Worm (Caenorhabditis elegans) whole organism, late embryonic: ENCODE results near the gene ZK892.6.

Source experiments
- C08G9.2 ChIP-seq: sonication (generic microtip); optimal IDR thresholded peaks from 2 replicates; lab custom pipeline; 2016; ENCODE audit warnings: mild to moderate bottlenecking, missing genetic modification characterization, moderate library complexity, missing compliant biosample characterization
- C38D4.7 ChIP-seq: fragments of 200-800 bp; sonication (Bioruptor generic); optimal IDR thresholded peaks from 2 replicates; lab custom pipeline; 2018; ENCODE audit warnings: mild to moderate bottlenecking, missing genetic modification characterization, moderate library complexity, missing compliant biosample characterization
- F13H6.1 ChIP-seq: sonication (generic microtip); optimal IDR thresholded peaks from 2 replicates; lab custom pipeline; 2016; ENCODE audit warnings: missing genetic modification characterization, missing compliant biosample characterization
- K02D7.2 ChIP-seq: sonication (generic microtip); optimal IDR thresholded peaks from 2 replicates; lab custom pipeline; 2017; ENCODE audit warnings: mild to moderate bottlenecking, missing genetic modification characterization, missing compliant biosample characterization
- K09A11.1 ChIP-seq: sonication (generic microtip); optimal IDR thresholded peaks from 2 replicates; lab custom pipeline; 2017; ENCODE audit warnings: antibody characterized with exemption, mild to moderate bottlenecking, missing genetic modification characterization, missing compliant biosample characterization; ENCODE audit not compliant: insufficient read depth
- T23F11.4 ChIP-seq: fragments of 200-800 bp; sonication (Bioruptor generic); optimal IDR thresholded peaks from 2 replicates; lab custom pipeline; 2018; ENCODE audit warnings: mild to moderate bottlenecking, missing genetic modification characterization, missing compliant biosample characterization
- Y22D7AL.16 ChIP-seq: sonication (generic microtip); optimal IDR thresholded peaks from 2 replicates; lab custom pipeline; 2016; ENCODE audit warnings: missing genetic modification characterization, missing compliant biosample characterization
- ahr-1 ChIP-seq: sonication (generic microtip); optimal IDR thresholded peaks from 2 replicates; lab custom pipeline; 2016; ENCODE audit warnings: missing genetic modification characterization, missing compliant biosample characterization
- ama-1 ChIP-seq: fragments of 150-350 bp; optimal IDR thresholded peaks from 2 replicates; lab custom pipeline; 2014
- ceh-14 ChIP-seq: sonication (generic microtip); optimal IDR thresholded peaks from 2 replicates; lab custom pipeline; 2016; ENCODE audit warnings: missing genotype, missing genetic modification characterization, missing compliant biosample characterization
- ceh-18 ChIP-seq: sonication (generic microtip); optimal IDR thresholded peaks from 2 replicates; lab custom pipeline; 2016; ENCODE audit warnings: missing genetic modification characterization, missing compliant biosample characterization
- ceh-19 ChIP-seq: fragments of 200-800 bp; sonication (Bioruptor generic); optimal IDR thresholded peaks from 2 replicates; lab custom pipeline; 2018; ENCODE audit warnings: mild to moderate bottlenecking, missing genetic modification characterization, missing compliant biosample characterization
- ceh-2 ChIP-seq: sonication (generic microtip); optimal IDR thresholded peaks from 2 replicates; lab custom pipeline; 2016; ENCODE audit warnings: missing genotype, missing genetic modification characterization, missing compliant biosample characterization
- ceh-22 ChIP-seq: sonication (generic microtip); optimal IDR thresholded peaks from 2 replicates; lab custom pipeline; 2017; ENCODE audit warnings: missing biosample characterization, missing genetic modification characterization
- ceh-24 ChIP-seq: sonication (generic microtip); optimal IDR thresholded peaks from 2 replicates; lab custom pipeline; 2016; ENCODE audit warnings: mild to moderate bottlenecking, missing genetic modification characterization, missing compliant biosample characterization
- ceh-30 ChIP-seq: fragments of 150-350 bp; optimal IDR thresholded peaks from 2 replicates; lab custom pipeline; 2014; ENCODE audit warnings: missing biosample characterization, missing genetic modification characterization
- ceh-34 ChIP-seq: sonication (generic microtip); optimal IDR thresholded peaks from 2 replicates; lab custom pipeline; 2016; ENCODE audit warnings: mild to moderate bottlenecking, missing genetic modification characterization, missing compliant biosample characterization
- ceh-45 ChIP-seq: fragments of 200-800 bp; sonication (Bioruptor generic); IDR thresholded peaks from 2 replicates; pipeline ENCODE4 v1.3.6; 2022; ENCODE audit warnings: missing genetic modification reagents, missing genetic modification characterization, missing compliant biosample characterization
- ceh-48 ChIP-seq: sonication (generic microtip); optimal IDR thresholded peaks from 2 replicates; lab custom pipeline; 2016; ENCODE audit warnings: missing genetic modification characterization, inconsistent platforms, missing compliant biosample characterization
- che-1 ChIP-seq: sonication (generic microtip); optimal IDR thresholded peaks from 2 replicates; lab custom pipeline; 2016; ENCODE audit warnings: mild to moderate bottlenecking, missing genetic modification characterization, missing compliant biosample characterization
- dmd-4 ChIP-seq: sonication (generic microtip); optimal IDR thresholded peaks from 2 replicates; lab custom pipeline; 2016; ENCODE audit warnings: borderline replicate concordance, missing genetic modification characterization, missing compliant biosample characterization
- dve-1 ChIP-seq: sonication (generic microtip); optimal IDR thresholded peaks from 2 replicates; lab custom pipeline; 2017; ENCODE audit warnings: antibody characterized with exemption, mild to moderate bottlenecking, missing genetic modification characterization, missing compliant biosample characterization
- elt-4 ChIP-seq: sonication (generic microtip); optimal IDR thresholded peaks from 2 replicates; lab custom pipeline; 2016; ENCODE audit warnings: missing genetic modification characterization, missing compliant biosample characterization
- eyg-1 ChIP-seq: sonication (generic microtip); optimal IDR thresholded peaks from 2 replicates; lab custom pipeline; 2016; ENCODE audit warnings: missing genotype, missing genetic modification characterization, missing compliant biosample characterization
- fax-1 ChIP-seq: sonication (generic microtip); optimal IDR thresholded peaks from 2 replicates; lab custom pipeline; 2016; ENCODE audit warnings: missing genotype, missing genetic modification characterization, missing compliant biosample characterization
- fkh-10 ChIP-seq: fragments of 150-350 bp; optimal IDR thresholded peaks from 2 replicates; lab custom pipeline; 2014; ENCODE audit warnings: missing biosample characterization, missing genetic modification reagents, missing genetic modification characterization
- fkh-6 ChIP-seq: sonication (generic microtip); optimal IDR thresholded peaks from 2 replicates; lab custom pipeline; 2016; ENCODE audit warnings: missing genetic modification characterization, missing compliant biosample characterization
- gmeb-2 ChIP-seq: sonication (generic microtip); optimal IDR thresholded peaks from 2 replicates; lab custom pipeline; 2016; ENCODE audit warnings: missing genetic modification characterization, inconsistent platforms, missing compliant biosample characterization
- hlh-13 ChIP-seq: fragments of 200-800 bp; sonication (Bioruptor generic); optimal IDR thresholded peaks from 2 replicates; lab custom pipeline; 2018; ENCODE audit warnings: mild to moderate bottlenecking, missing genetic modification characterization, missing compliant biosample characterization
- hlh-15 ChIP-seq: sonication (generic microtip); optimal IDR thresholded peaks from 2 replicates; lab custom pipeline; 2016; ENCODE audit warnings: missing genetic modification characterization, missing compliant biosample characterization
- hlh-30 ChIP-seq: sonication (generic microtip); optimal IDR thresholded peaks from 2 replicates; lab custom pipeline; 2017; ENCODE audit warnings: antibody characterized with exemption, missing genetic modification characterization, missing compliant biosample characterization; ENCODE audit not compliant: insufficient read depth
- hlh-6 ChIP-seq: sonication (generic microtip); optimal IDR thresholded peaks from 2 replicates; lab custom pipeline; 2016; ENCODE audit warnings: missing genotype, missing genetic modification characterization, missing compliant biosample characterization
- hlh-8 ChIP-seq: sonication (generic microtip); optimal IDR thresholded peaks from 2 replicates; lab custom pipeline; 2016; ENCODE audit warnings: missing genotype, missing genetic modification characterization, missing compliant biosample characterization
- nfya-1 ChIP-seq: sonication (generic microtip); optimal IDR thresholded peaks from 2 replicates; lab custom pipeline; 2017; ENCODE audit warnings: missing genetic modification characterization, mild to moderate bottlenecking, missing compliant biosample characterization, antibody characterized with exemption, moderate library complexity
- nhr-232 ChIP-seq: sonication (generic microtip); optimal IDR thresholded peaks from 2 replicates; lab custom pipeline; 2016; ENCODE audit warnings: missing genetic modification characterization, missing compliant biosample characterization
- npax-4 ChIP-seq: sonication (generic microtip); optimal IDR thresholded peaks from 2 replicates; lab custom pipeline; 2016; ENCODE audit warnings: missing genetic modification characterization, missing compliant biosample characterization
- odd-2 ChIP-seq: sonication (generic microtip); optimal IDR thresholded peaks from 2 replicates; lab custom pipeline; 2017; ENCODE audit warnings: antibody characterized with exemption, mild to moderate bottlenecking, missing genetic modification characterization, missing compliant biosample characterization
- pat-9 ChIP-seq: fragments of 200-800 bp; sonication (Bioruptor generic); optimal IDR thresholded peaks from 2 replicates; lab custom pipeline; 2018; ENCODE audit warnings: mild to moderate bottlenecking, missing genetic modification characterization, moderate library complexity, missing compliant biosample characterization
- pha-4 ChIP-seq: fragments of 150-350 bp; optimal IDR thresholded peaks from 2 replicates; lab custom pipeline; 2018; ENCODE audit warnings: missing biosample characterization, missing genetic modification reagents, missing genetic modification characterization
- pros-1 ChIP-seq: fragments of 150-350 bp; optimal IDR thresholded peaks from 2 replicates; lab custom pipeline; 2014; ENCODE audit warnings: missing biosample characterization, missing genetic modification reagents, missing genetic modification characterization
- ref-2 ChIP-seq: sonication (generic microtip); optimal IDR thresholded peaks from 2 replicates; lab custom pipeline; 2016; ENCODE audit warnings: missing genetic modification characterization, missing compliant biosample characterization
- rnt-1 ChIP-seq: sonication (generic microtip); optimal IDR thresholded peaks from 2 replicates; lab custom pipeline; 2016; ENCODE audit warnings: missing genetic modification characterization, missing compliant biosample characterization
- sdc-2 ChIP-seq: sonication (generic microtip); optimal IDR thresholded peaks from 2 replicates; lab custom pipeline; 2016; ENCODE audit warnings: missing genotype, missing genetic modification characterization, missing compliant biosample characterization
- sox-2 ChIP-seq: fragments of 200-800 bp; sonication (Bioruptor generic); IDR thresholded peaks from 2 replicates; pipeline ENCODE4 v1.3.6; 2022; ENCODE audit warnings: missing genetic modification reagents, missing genetic modification characterization, missing compliant biosample characterization
- sox-4 ChIP-seq: sonication (generic microtip); optimal IDR thresholded peaks from 2 replicates; lab custom pipeline; 2017; ENCODE audit warnings: mild to moderate bottlenecking, missing genetic modification characterization, inconsistent platforms, missing compliant biosample characterization
- syd-9 ChIP-seq: sonication (generic microtip); optimal IDR thresholded peaks from 2 replicates; lab custom pipeline; 2016; ENCODE audit warnings: mild to moderate bottlenecking, missing genetic modification characterization, moderate library complexity, missing compliant biosample characterization
- tbx-2 ChIP-seq: sonication (generic microtip); optimal IDR thresholded peaks from 2 replicates; lab custom pipeline; 2016; ENCODE audit warnings: missing genetic modification characterization, missing compliant biosample characterization
- tbx-7 ChIP-seq: sonication (generic microtip); optimal IDR thresholded peaks from 2 replicates; lab custom pipeline; 2016; ENCODE audit warnings: missing genotype, missing genetic modification characterization, missing compliant biosample characterization
- ttx-3 ChIP-seq: sonication (generic microtip); optimal IDR thresholded peaks from 2 replicates; lab custom pipeline; 2016; ENCODE audit warnings: missing genetic modification reagents, missing genetic modification characterization, missing compliant biosample characterization
- unc-3 ChIP-seq, 2 experiments: fragments of 200-800 bp in 1 of 2; sonication (Bioruptor generic) in 1 of 2; sonication (generic microtip) in 1 of 2; conservative IDR thresholded peaks in 1 of 2; optimal IDR thresholded peaks in 1 of 2; 2 replicates each; pipeline versions ENCODE4 v1.3.6 to Lab custom; 2016 to 2022; ENCODE audit warnings: missing compliant biosample characterization in 2 of 2, missing genetic modification characterization in 2 of 2, missing genetic modification reagents in 1 of 2
- unc-55 ChIP-seq: sonication (generic microtip); optimal IDR thresholded peaks from 2 replicates; lab custom pipeline; 2017; ENCODE audit warnings: missing biosample characterization, missing genetic modification reagents, missing genetic modification characterization
- unc-86 ChIP-seq: sonication (generic microtip); optimal IDR thresholded peaks from 2 replicates; lab custom pipeline; 2016; ENCODE audit warnings: missing genetic modification characterization, missing compliant biosample characterization
- ztf-16 ChIP-seq: sonication (generic microtip); optimal IDR thresholded peaks from 2 replicates; lab custom pipeline; 2017; ENCODE audit warnings: missing genetic modification characterization, missing compliant biosample characterization

Gene ZK892.6

ce11 chrII:9940430-9940829 is 39.5 kb downstream of the ZK892.6 start, which contains the start of gene ufd-3:
Gene ufd-3, plus strand, starts transcription at chrII:9940753.
- TF ChIP-seq K02D7.2 (tag; lab: Kevin White, UChicago), result no peak
- TF ChIP-seq ceh-48 (tag; lab: Kevin White, UChicago), result no peak
- TF ChIP-seq hlh-13 (GFP tag; lab: Kevin White, UChicago), result peak; percentile 29
- TF ChIP-seq ceh-2 (tag; lab: Kevin White, UChicago), result peak; percentile 91
- peak; percentile 65 for TF ChIP-seq fkh-6 (tag; lab: Kevin White, UChicago)
- peak; percentile 60 for TF ChIP-seq ttx-3
- TF ChIP-seq ceh-19 (GFP tag; lab: Kevin White, UChicago), result no peak
- TF ChIP-seq ceh-24 (tag; lab: Kevin White, UChicago), result no peak
- peak; percentile 29 for TF ChIP-seq Y22D7AL.16 (tag; lab: Kevin White, UChicago)
- peak; percentile 8 for TF ChIP-seq syd-9 (tag; lab: Kevin White, UChicago)
- TF ChIP-seq ceh-34 (tag; lab: Kevin White, UChicago), result peak; percentile 76
- TF ChIP-seq ceh-30 (tag; lab: Kevin White, UChicago), result peak; percentile 2
- no peak for TF ChIP-seq dmd-4 (tag; lab: Kevin White, UChicago)
- TF ChIP-seq pha-4, result no peak
- no peak for TF ChIP-seq T23F11.4 (GFP tag; lab: Kevin White, UChicago)
- TF ChIP-seq tbx-7, result peak; percentile 91
- no peak for TF ChIP-seq elt-4 (tag; lab: Kevin White, UChicago)
- TF ChIP-seq eyg-1 (tag; lab: Kevin White, UChicago), result no peak
- TF ChIP-seq ceh-18, result peak; percentile 46
- TF ChIP-seq unc-3 (GFP tag; conservative IDR thresholded peaks at IDR 0.05; lab: Robert Waterston, UW), result 0 out of 2 replicates have a peak, but pooled peaks have one; percentile 35
- no peak for TF ChIP-seq unc-3 (tag; optimal IDR thresholded peaks at IDR 0.05; lab: Kevin White, UChicago)
- TF ChIP-seq sdc-2 (tag; lab: Kevin White, UChicago), result peak; percentile 15
- TF ChIP-seq hlh-15, result peak; percentile 24
- no peak for TF ChIP-seq odd-2 (tag; lab: Kevin White, UChicago)
- no peak for TF ChIP-seq fkh-10 (GFP tag; lab: Kevin White, UChicago)
- TF ChIP-seq nhr-232 (tag; lab: Kevin White, UChicago), result no peak
- TF ChIP-seq hlh-8 (tag; lab: Kevin White, UChicago), result peak; percentile 85
- TF ChIP-seq dve-1 (tag; lab: Kevin White, UChicago), result peak; percentile 10
- peak; percentile 76 for TF ChIP-seq fax-1 (tag; lab: Kevin White, UChicago)
- TF ChIP-seq ceh-14 (tag; lab: Kevin White, UChicago), result peak; percentile 81
- TF ChIP-seq ama-1 (lab: Kevin White, UChicago), result no peak
- no peak for TF ChIP-seq unc-86 (tag; lab: Kevin White, UChicago)
- TF ChIP-seq che-1 (tag; lab: Kevin White, UChicago), result peak; percentile 5
- peak; percentile 89 for TF ChIP-seq tbx-2 (tag; lab: Kevin White, UChicago)
- no peak for TF ChIP-seq gmeb-2
- no peak for TF ChIP-seq C38D4.7 (GFP tag; lab: Kevin White, UChicago)
- TF ChIP-seq rnt-1, result peak; percentile 79
- no peak for TF ChIP-seq K09A11.1
- TF ChIP-seq F13H6.1 (tag; lab: Kevin White, UChicago), result peak; percentile 63
- TF ChIP-seq ztf-16 (tag; lab: Kevin White, UChicago), result peak; percentile 79
- peak; percentile 55 for TF ChIP-seq ahr-1
- TF ChIP-seq hlh-30 (tag; lab: Kevin White, UChicago), result no peak
- peak; percentile 62 for TF ChIP-seq nfya-1 (tag; lab: Kevin White, UChicago)
- no peak for TF ChIP-seq pros-1 (tag; lab: Kevin White, UChicago)
- peak; percentile 18 for TF ChIP-seq hlh-6 (tag; lab: Kevin White, UChicago)
- no peak for TF ChIP-seq npax-4
- TF ChIP-seq ceh-45, result no peak
- TF ChIP-seq ref-2 (tag; lab: Kevin White, UChicago), result peak; percentile 90
- peak; percentile 98 for TF ChIP-seq C08G9.2 (tag; lab: Kevin White, UChicago)
- peak; percentile 54 for TF ChIP-seq unc-55 (GFP tag; lab: Kevin White, UChicago)
- no peak for TF ChIP-seq sox-4
- TF ChIP-seq pat-9, result no peak
- no peak for TF ChIP-seq sox-2 (GFP tag; lab: Robert Waterston, UW)
- no peak for TF ChIP-seq ceh-22 (tag; lab: Kevin White, UChicago)
